Worm (Caenorhabditis elegans) whole organism, mixed stage, embryonic: Measurements from ENCODE around the gene F13A2.1.

Experiments used
- blmp-1 ChIP-seq: fragments of 150-350 bp; optimal IDR thresholded peaks from 2 replicates; lab custom pipeline; 2014; ENCODE audit warnings: missing biosample characterization, missing genetic modification characterization
- elt-3 ChIP-seq: fragments of 150-350 bp; optimal IDR thresholded peaks from 2 replicates; lab custom pipeline; 2014; ENCODE audit warnings: missing biosample characterization, missing genetic modification characterization
- lin-32 ChIP-seq: fragments of 200-800 bp; sonication (Bioruptor generic); optimal IDR thresholded peaks from 2 replicates; lab custom pipeline; 2018; ENCODE audit warnings: mild to moderate bottlenecking, missing genetic modification characterization, missing compliant biosample characterization
- mep-1 ChIP-seq: fragments of 150-350 bp; optimal IDR thresholded peaks from 2 replicates; lab custom pipeline; 2017; ENCODE audit warnings: missing biosample characterization, missing genetic modification reagents, missing genetic modification characterization, inconsistent platforms
- nhr-12 ChIP-seq: fragments of 150-350 bp; optimal IDR thresholded peaks from 2 replicates; lab custom pipeline; 2014; ENCODE audit warnings: missing biosample characterization, missing genetic modification characterization
- nhr-237 ChIP-seq: fragments of 150-350 bp; optimal IDR thresholded peaks from 2 replicates; lab custom pipeline; 2014; ENCODE audit warnings: missing biosample characterization, missing genetic modification characterization
- nhr-28 ChIP-seq: fragments of 150-350 bp; optimal IDR thresholded peaks from 2 replicates; lab custom pipeline; 2014; ENCODE audit warnings: missing biosample characterization, missing genetic modification characterization
- unc-62 ChIP-seq: fragments of 150-350 bp; optimal IDR thresholded peaks from 2 replicates; lab custom pipeline; 2014; ENCODE audit warnings: missing biosample characterization, missing genetic modification reagents, missing genetic modification characterization

DNA sequence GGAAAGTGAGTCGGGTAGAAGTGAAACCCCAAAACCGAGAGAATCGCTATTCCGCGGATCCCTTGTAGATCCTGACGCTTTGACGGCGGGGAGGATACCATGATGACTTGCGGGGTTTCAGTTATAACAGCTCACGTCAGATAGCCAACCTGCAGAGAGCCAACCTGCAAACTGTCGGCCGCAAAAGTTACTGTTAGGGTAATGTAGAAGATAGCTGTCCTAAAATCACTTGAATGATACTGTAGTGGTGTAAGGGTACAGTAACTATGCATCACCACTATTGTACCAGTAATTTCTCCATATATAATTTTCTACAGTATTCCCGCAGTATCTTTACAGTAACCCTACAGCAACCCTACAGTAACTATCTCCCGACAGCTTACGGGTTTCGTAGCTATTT is 49.7 kb downstream of the F13A2.1 start, which contains the start of gene oac-12:
- no peak for TF ChIP-seq blmp-1
- TF ChIP-seq unc-62 (GFP tag; lab: Kevin White, UChicago) = no peak
- TF ChIP-seq nhr-12 = no peak
- no peak for TF ChIP-seq elt-3 (tag; lab: Kevin White, UChicago)
- no peak for TF ChIP-seq nhr-237 (tag; lab: Kevin White, UChicago)
- TF ChIP-seq nhr-28 = no peak
- TF ChIP-seq mep-1 (tag; lab: Kevin White, UChicago) = no peak
- no peak for TF ChIP-seq lin-32 (GFP tag; lab: Kevin White, UChicago)
